Worm (Caenorhabditis elegans) whole organism, L4/young adult: ENCODE results near the gene fip-3.

Source experiments
- dao-5 ChIP-seq: sonication (generic microtip); optimal IDR thresholded peaks from 2 replicates; lab custom pipeline; 2016; ENCODE audit warnings: missing genotype, missing genetic modification characterization, moderate library complexity, missing compliant biosample characterization
- him-1 ChIP-seq: sonication (generic microtip); optimal IDR thresholded peaks from 2 replicates; lab custom pipeline; 2016; ENCODE audit warnings: missing genotype, missing genetic modification reagents, missing genetic modification characterization, missing compliant biosample characterization

- TF ChIP-seq him-1 (no peak), dao-5 (no peak)
Observed at ce11 chrIII:8588592-8589153, 615 bp downstream of the fip-3 start, which contains the start of gene glr-1.
